Worm (Caenorhabditis elegans) whole organism, young adult: Measurements from ENCODE around the gene Y51H4A.938.

Experiments
- B0019.2 ChIP-seq: fragments of 200-800 bp; sonication (Bioruptor generic); conservative IDR thresholded peaks from 2 replicates; pipeline ENCODE4 v1.3.6; 2022; ENCODE audit warnings: missing genetic modification reagents, missing genetic modification characterization, missing compliant biosample characterization
- B0035.1 ChIP-seq: sonication (generic microtip); optimal IDR thresholded peaks from 2 replicates; lab custom pipeline; 2016; ENCODE audit warnings: missing genetic modification characterization, mild to moderate bottlenecking, missing compliant biosample characterization, missing genotype, missing genetic modification reagents
- B0336.3 ChIP-seq: fragments of 200-800 bp; sonication (Bioruptor generic); IDR thresholded peaks from 2 replicates; pipeline ENCODE4 v1.3.6; 2022; ENCODE audit warnings: missing genetic modification characterization, missing compliant biosample characterization
- C06A6.2 ChIP-seq: fragments of 200-800 bp; sonication (Bioruptor generic); conservative IDR thresholded peaks from 2 replicates; pipeline ENCODE4 v1.3.6; 2022; ENCODE audit warnings: missing genetic modification characterization, missing compliant biosample characterization
- F10E7.11 ChIP-seq: sonication (generic microtip); optimal IDR thresholded peaks from 2 replicates; lab custom pipeline; 2017; ENCODE audit warnings: mild to moderate bottlenecking, missing genetic modification characterization, moderate library complexity, missing compliant biosample characterization
- F49E8.2 ChIP-seq: sonication (generic microtip); optimal IDR thresholded peaks from 3 replicates; lab custom pipeline; 2017; ENCODE audit warnings: missing genetic modification characterization, mild to moderate bottlenecking, missing compliant biosample characterization, antibody characterized with exemption, moderate library complexity; ENCODE audit not compliant: insufficient read depth
- F55B11.4 ChIP-seq: sonication (generic microtip); optimal IDR thresholded peaks from 2 replicates; lab custom pipeline; 2016; ENCODE audit warnings: missing compliant biosample characterization, missing genetic modification characterization, borderline replicate concordance; ENCODE audit not compliant: insufficient read depth
- F57C9.4 ChIP-seq: sonication (generic microtip); optimal IDR thresholded peaks from 2 replicates; lab custom pipeline; 2017; ENCODE audit warnings: mild to moderate bottlenecking, missing genetic modification characterization, missing compliant biosample characterization
- Y95B8A.8 ChIP-seq: fragments of 200-800 bp; sonication (Bioruptor generic); IDR thresholded peaks from 2 replicates; pipeline ENCODE4 v1.3.6; 2022; ENCODE audit warnings: missing genetic modification reagents, missing genetic modification characterization, missing compliant biosample characterization
- ZK185.1 ChIP-seq: sonication (generic microtip); optimal IDR thresholded peaks from 2 replicates; lab custom pipeline; 2016; ENCODE audit warnings: mild to moderate bottlenecking, missing genetic modification characterization, missing compliant biosample characterization; ENCODE audit not compliant: poor library complexity, severe bottlenecking
- aptf-3 ChIP-seq: fragments of 200-800 bp; sonication (Bioruptor generic); IDR thresholded peaks from 2 replicates; pipeline ENCODE4 v1.3.6; 2022; ENCODE audit warnings: missing genetic modification characterization, missing compliant biosample characterization
- athp-1 ChIP-seq: sonication (generic microtip); optimal IDR thresholded peaks from 2 replicates; lab custom pipeline; 2017; ENCODE audit warnings: mild to moderate bottlenecking, missing genetic modification characterization, missing compliant biosample characterization
- attf-5 ChIP-seq: fragments of 200-800 bp; sonication (Bioruptor generic); optimal IDR thresholded peaks from 2 replicates; lab custom pipeline; 2018; ENCODE audit warnings: mild to moderate bottlenecking, missing genetic modification characterization, missing compliant biosample characterization
- attf-6 ChIP-seq: fragments of 200-800 bp; sonication (Bioruptor generic); IDR thresholded peaks from 2 replicates; pipeline ENCODE4 v1.3.6; 2022; ENCODE audit warnings: missing genetic modification reagents, missing genetic modification characterization, missing compliant biosample characterization
- ceh-100 ChIP-seq: fragments of 200-800 bp; sonication (Bioruptor generic); IDR thresholded peaks from 2 replicates; pipeline ENCODE4 v1.3.6; 2022; ENCODE audit warnings: missing genetic modification reagents, missing genetic modification characterization, missing compliant biosample characterization
- ceh-27 ChIP-seq: fragments of 200-800 bp; sonication (Bioruptor generic); optimal IDR thresholded peaks from 2 replicates; lab custom pipeline; 2018; ENCODE audit warnings: mild to moderate bottlenecking, missing genetic modification characterization, moderate library complexity, missing compliant biosample characterization
- ceh-79 ChIP-seq: sonication (generic microtip); optimal IDR thresholded peaks from 2 replicates; lab custom pipeline; 2017; ENCODE audit warnings: mild to moderate bottlenecking, missing genetic modification characterization, missing compliant biosample characterization
- ceh-91 ChIP-seq: fragments of 200-800 bp; sonication (Bioruptor generic); IDR thresholded peaks from 2 replicates; pipeline ENCODE4 v1.3.6; 2022; ENCODE audit warnings: missing genetic modification reagents, missing genetic modification characterization, missing compliant biosample characterization
- dpff-1 ChIP-seq: sonication (generic microtip); optimal IDR thresholded peaks from 2 replicates; lab custom pipeline; 2017; ENCODE audit warnings: mild to moderate bottlenecking, missing genetic modification characterization, missing compliant biosample characterization
- him-1 ChIP-seq: sonication (generic microtip); optimal IDR thresholded peaks from 2 replicates; lab custom pipeline; 2016; ENCODE audit warnings: missing genotype, missing genetic modification reagents, missing genetic modification characterization, missing compliant biosample characterization
- hlh-26 ChIP-seq: fragments of 200-800 bp; sonication (Bioruptor generic); conservative IDR thresholded peaks from 2 replicates; pipeline ENCODE4 v1.3.6; 2022; ENCODE audit warnings: missing genetic modification reagents, missing genetic modification characterization, missing compliant biosample characterization
- hmg-1.2 ChIP-seq: fragments of 200-800 bp; sonication (Bioruptor generic); IDR thresholded peaks from 2 replicates; pipeline ENCODE4 v1.3.6; 2022; ENCODE audit warnings: missing genetic modification reagents, missing genetic modification characterization, missing compliant biosample characterization
- hrde-1 ChIP-seq: sonication (generic microtip); optimal IDR thresholded peaks from 2 replicates; lab custom pipeline; 2016; ENCODE audit warnings: missing genetic modification characterization, mild to moderate bottlenecking, missing compliant biosample characterization, moderate library complexity, missing genotype, missing genetic modification reagents, borderline replicate concordance
- let-607 ChIP-seq, 2 experiments: fragments of 200-800 bp in 1 of 2; sonication (Bioruptor generic) in 1 of 2; sonication (generic microtip) in 1 of 2; optimal IDR thresholded peaks; 2 replicates each; lab custom pipeline; 2016 to 2018; ENCODE audit warnings: mild to moderate bottlenecking in 2 of 2, missing compliant biosample characterization in 2 of 2, missing genetic modification characterization in 2 of 2, moderate library complexity in 2 of 2, missing genotype in 1 of 2
- lsl-1 ChIP-seq: fragments of 200-800 bp; sonication (Bioruptor generic); optimal IDR thresholded peaks from 2 replicates; lab custom pipeline; 2018; ENCODE audit warnings: mild to moderate bottlenecking, missing genetic modification characterization, moderate library complexity, missing compliant biosample characterization
- lsy-27 ChIP-seq: sonication (generic microtip); optimal IDR thresholded peaks from 2 replicates; lab custom pipeline; 2017; ENCODE audit warnings: missing genetic modification characterization, mild to moderate bottlenecking, missing compliant biosample characterization, antibody characterized with exemption, missing genotype, borderline replicate concordance; ENCODE audit not compliant: insufficient read depth
- madf-6 ChIP-seq: fragments of 200-800 bp; sonication (Bioruptor generic); IDR thresholded peaks from 2 replicates; pipeline ENCODE4 v1.3.6; 2022; ENCODE audit warnings: missing genetic modification reagents, missing genetic modification characterization, missing compliant biosample characterization
- madf-8 ChIP-seq: fragments of 200-800 bp; sonication (Bioruptor generic); conservative IDR thresholded peaks from 2 replicates; pipeline ENCODE4 v1.3.6; 2022; ENCODE audit warnings: missing genetic modification reagents, missing genetic modification characterization, missing compliant biosample characterization
- mcd-1 ChIP-seq: fragments of 200-800 bp; sonication (Bioruptor generic); IDR thresholded peaks from 2 replicates; pipeline ENCODE4 v1.3.6; 2022; ENCODE audit warnings: missing genetic modification reagents, missing genetic modification characterization, missing compliant biosample characterization
- nhr-179 ChIP-seq: sonication (generic microtip); optimal IDR thresholded peaks from 2 replicates; lab custom pipeline; 2016; ENCODE audit warnings: mild to moderate bottlenecking, missing genetic modification characterization, missing compliant biosample characterization
- sdz-38 ChIP-seq: sonication (generic microtip); optimal IDR thresholded peaks from 2 replicates; lab custom pipeline; 2016; ENCODE audit warnings: missing genotype, missing genetic modification characterization, missing compliant biosample characterization
- sea-2 ChIP-seq: fragments of 200-800 bp; sonication (Bioruptor generic); IDR thresholded peaks from 2 replicates; pipeline ENCODE4 v1.3.6; 2022; ENCODE audit warnings: missing genetic modification characterization, missing compliant biosample characterization
- snpc-1.1 ChIP-seq: sonication (generic microtip); optimal IDR thresholded peaks from 2 replicates; lab custom pipeline; 2017; ENCODE audit warnings: missing genetic modification characterization, mild to moderate bottlenecking, missing compliant biosample characterization, antibody characterized with exemption, moderate library complexity, missing genotype, missing genetic modification reagents; ENCODE audit not compliant: insufficient read depth
- snpc-1.3 ChIP-seq: sonication (generic microtip); optimal IDR thresholded peaks from 2 replicates; lab custom pipeline; 2017; ENCODE audit warnings: missing genetic modification characterization, mild to moderate bottlenecking, missing compliant biosample characterization, antibody characterized with exemption, moderate library complexity, missing genotype, missing genetic modification reagents; ENCODE audit not compliant: insufficient read depth
- snpc-4 ChIP-seq, 5 experiments: fragments of 150-350 bp in 1 of 5; sonication (generic microtip) in 4 of 5; optimal IDR thresholded peaks; 2 replicates each; lab custom pipeline; 2014 to 2018; ENCODE audit warnings: missing genetic modification characterization in 5 of 5, missing biosample characterization in 3 of 5, antibody characterized with exemption in 2 of 5, mild to moderate bottlenecking in 2 of 5, missing compliant biosample characterization in 2 of 5, missing genotype in 2 of 5, moderate library complexity in 2 of 5, missing genetic modification reagents in 1 of 5
- sptf-2 ChIP-seq: fragments of 200-800 bp; sonication (Bioruptor generic); optimal IDR thresholded peaks from 2 replicates; lab custom pipeline; 2018; ENCODE audit warnings: mild to moderate bottlenecking, missing genetic modification characterization, missing compliant biosample characterization
- tbx-9 ChIP-seq: sonication (generic microtip); optimal IDR thresholded peaks from 2 replicates; lab custom pipeline; 2016; ENCODE audit warnings: borderline replicate concordance, missing genetic modification characterization, inconsistent platforms, missing compliant biosample characterization
- unc-130 ChIP-seq: sonication (generic microtip); optimal IDR thresholded peaks from 2 replicates; lab custom pipeline; 2016; ENCODE audit warnings: missing genetic modification reagents, missing genetic modification characterization, missing compliant biosample characterization
- xnd-1 ChIP-seq: sonication (generic microtip); optimal IDR thresholded peaks from 2 replicates; lab custom pipeline; 2016; ENCODE audit warnings: missing genotype, missing genetic modification reagents, missing genetic modification characterization, missing compliant biosample characterization
- zfh-2 ChIP-seq: fragments of 200-800 bp; sonication (Bioruptor generic); conservative IDR thresholded peaks from 2 replicates; pipeline ENCODE4 v1.3.6; 2022; ENCODE audit warnings: missing genetic modification reagents, missing genetic modification characterization, missing compliant biosample characterization
- ztf-6 ChIP-seq: fragments of 200-800 bp; sonication (Bioruptor generic); IDR thresholded peaks from 2 replicates; pipeline ENCODE4 v1.3.6; 2022; ENCODE audit warnings: missing genetic modification reagents, missing genetic modification characterization, missing compliant biosample characterization

Y51H4A.938 gene

ce11 chrIV:16502387-16502786 is 21.4 kb downstream of the Y51H4A.938 start (continued):
- TF ChIP-seq sptf-2 (GFP tag; lab: Kevin White, UChicago) (no peak), tbx-9 (tag; lab: Kevin White, UChicago) (no peak), sea-2 (GFP tag; lab: Robert Waterston, UW) (no peak), dpff-1 (tag; lab: Kevin White, UChicago) (no peak), mcd-1 (no peak), F49E8.2 (tag; lab: Kevin White, UChicago) (no peak)

- no peak for TF ChIP-seq C06A6.2 (GFP tag; lab: Robert Waterston, UW)
- no peak for TF ChIP-seq snpc-1.1 (tag; lab: Kevin White, UChicago)
- TF ChIP-seq hrde-1 (tag; lab: Kevin White, UChicago) = no peak
- 0 out of 2 replicates have a peak, but pooled peaks have one; percentile 10 for TF ChIP-seq madf-6 (GFP tag; lab: Robert Waterston, UW)
- peak; percentile 69 for TF ChIP-seq attf-6 (GFP tag; lab: Robert Waterston, UW)
- TF ChIP-seq aptf-3 = no peak
- no peak for TF ChIP-seq ceh-91 (GFP tag; lab: Robert Waterston, UW)
- TF ChIP-seq zfh-2 (GFP tag; lab: Robert Waterston, UW) = no peak
- TF ChIP-seq attf-5 (GFP tag; lab: Kevin White, UChicago) = no peak
- peak; percentile 76 for TF ChIP-seq snpc-4 (GFP tag; optimal IDR thresholded peaks at IDR 0.05; lab: Kevin White, UChicago)
- TF ChIP-seq snpc-4 (tag; optimal IDR thresholded peaks at IDR 0.05; lab: Kevin White, UChicago) = peak in 1 of 4 experiments; percentile 49
- TF ChIP-seq lsl-1 = peak; percentile 72
- TF ChIP-seq ztf-6 (GFP tag; lab: Robert Waterston, UW) = no peak
- no peak for TF ChIP-seq him-1 (tag; lab: Kevin White, UChicago)
- TF ChIP-seq snpc-1.3 (tag; lab: Kevin White, UChicago) = peak; percentile 26
- TF ChIP-seq B0035.1 (tag; lab: Kevin White, UChicago) = no peak
- no peak for TF ChIP-seq B0019.2 (GFP tag; lab: Robert Waterston, UW)
Measured at ce11 chrIV:16503049-16503448, 22.1 kb downstream of the Y51H4A.938 start.

- TF ChIP-seq ceh-91 (GFP tag; lab: Robert Waterston, UW) (peak; percentile 54; the same call in 1 of the 2 replicates), hlh-26 (GFP tag; lab: Robert Waterston, UW) (no peak), B0336.3 (GFP tag; lab: Robert Waterston, UW) (peak; percentile 65), hmg-1.2 (GFP tag; lab: Robert Waterston, UW) (peak; percentile 78), sdz-38 (tag; lab: Kevin White, UChicago) (no peak), Y95B8A.8 (GFP tag; lab: Robert Waterston, UW) (peak; percentile 86), sptf-2 (GFP tag; lab: Kevin White, UChicago) (peak; percentile 88), athp-1 (tag; lab: Kevin White, UChicago) (peak; percentile 86), ceh-27 (peak; percentile 36), him-1 (tag; lab: Kevin White, UChicago) (peak; percentile 49), nhr-179 (tag; lab: Kevin White, UChicago) (no peak), madf-8 (GFP tag; lab: Robert Waterston, UW) (no peak), F57C9.4 (tag; lab: Kevin White, UChicago) (no peak), xnd-1 (tag; lab: Kevin White, UChicago) (no peak), lsy-27 (no peak), snpc-1.3 (tag; lab: Kevin White, UChicago) (peak; percentile 96), let-607 (tag; optimal IDR thresholded peaks at IDR 0.05; lab: Kevin White, UChicago) (peak in 1 of 2 experiments; percentile 2), unc-130 (GFP tag; lab: Kevin White, UChicago) (peak; percentile 37), ceh-100 (GFP tag; lab: Robert Waterston, UW) (peak; percentile 57), attf-6 (GFP tag; lab: Robert Waterston, UW) (peak; percentile 100), F55B11.4 (tag; lab: Kevin White, UChicago) (no peak), ceh-79 (tag; lab: Kevin White, UChicago) (peak; percentile 72), F10E7.11 (tag; lab: Kevin White, UChicago) (peak; percentile 50), ZK185.1 (tag; lab: Kevin White, UChicago) (peak; percentile 47), lsl-1 (peak; percentile 67)
Measured at ce11 chrIV:16503590-16504217, 22.7 kb downstream of the Y51H4A.938 start.
